Worm (Caenorhabditis elegans) whole organism, early embryonic: ENCODE results near the gene srlf-13.

Experiments
- B0310.2 ChIP-seq: sonication (generic microtip); optimal IDR thresholded peaks from 2 replicates; lab custom pipeline; 2016; ENCODE audit warnings: mild to moderate bottlenecking, missing genetic modification characterization, missing compliant biosample characterization
- F13C5.2 ChIP-seq: sonication (generic microtip); optimal IDR thresholded peaks from 2 replicates; lab custom pipeline; 2017; ENCODE audit warnings: mild to moderate bottlenecking, missing genetic modification characterization, inconsistent platforms, missing compliant biosample characterization
- aly-1 ChIP-seq: sonication (generic microtip); optimal IDR thresholded peaks from 2 replicates; lab custom pipeline; 2016; ENCODE audit warnings: missing genetic modification characterization, missing compliant biosample characterization
- ama-1 ChIP-seq: fragments of 150-350 bp; optimal IDR thresholded peaks from 2 replicates; lab custom pipeline; 2014
- ceh-13 ChIP-seq: fragments of 200-800 bp; sonication (Bioruptor generic); optimal IDR thresholded peaks from 2 replicates; lab custom pipeline; 2018; ENCODE audit warnings: mild to moderate bottlenecking, missing genetic modification characterization, missing compliant biosample characterization
- ceh-36 ChIP-seq: sonication (generic microtip); optimal IDR thresholded peaks from 2 replicates; lab custom pipeline; 2016; ENCODE audit warnings: missing genetic modification characterization, inconsistent platforms, missing compliant biosample characterization
- ets-7 ChIP-seq: sonication (generic microtip); optimal IDR thresholded peaks from 2 replicates; lab custom pipeline; 2016; ENCODE audit warnings: missing genotype, missing genetic modification characterization, missing compliant biosample characterization
- flt-1 ChIP-seq: fragments of 200-800 bp; sonication (Bioruptor generic); IDR thresholded peaks from 2 replicates; pipeline ENCODE4 v1.3.6; 2022; ENCODE audit warnings: missing genetic modification characterization, missing compliant biosample characterization
- hmbx-1 ChIP-seq: sonication (generic microtip); optimal IDR thresholded peaks from 2 replicates; lab custom pipeline; 2016; ENCODE audit warnings: mild to moderate bottlenecking, missing genetic modification characterization, missing compliant biosample characterization
- hmg-4 ChIP-seq: fragments of 200-800 bp; sonication (Bioruptor generic); optimal IDR thresholded peaks from 2 replicates; lab custom pipeline; 2018; ENCODE audit warnings: mild to moderate bottlenecking, missing genetic modification characterization, missing compliant biosample characterization
- hnd-1 ChIP-seq: sonication (generic microtip); optimal IDR thresholded peaks from 2 replicates; lab custom pipeline; 2016; ENCODE audit warnings: missing genetic modification characterization, missing compliant biosample characterization
- pes-1 ChIP-seq: fragments of 200-800 bp; sonication (Bioruptor generic); IDR thresholded peaks from 2 replicates; pipeline ENCODE4 v1.3.6; 2022; ENCODE audit warnings: missing genetic modification reagents, missing genetic modification characterization, missing compliant biosample characterization
- scrt-1 ChIP-seq: fragments of 200-800 bp; sonication (Bioruptor generic); IDR thresholded peaks from 2 replicates; pipeline ENCODE4 v1.3.6; 2022; ENCODE audit warnings: missing genetic modification characterization, missing compliant biosample characterization
- sea-1 ChIP-seq: fragments of 200-800 bp; sonication (Bioruptor generic); conservative IDR thresholded peaks from 2 replicates; pipeline ENCODE4 v1.3.6; 2022; ENCODE audit warnings: missing genetic modification characterization, missing compliant biosample characterization
- tbx-11 ChIP-seq: fragments of 200-800 bp; sonication (Bioruptor generic); IDR thresholded peaks from 2 replicates; pipeline ENCODE4 v1.3.6; 2022; ENCODE audit warnings: missing genetic modification characterization, missing compliant biosample characterization
- tbx-37 ChIP-seq: fragments of 200-800 bp; sonication (Bioruptor generic); conservative IDR thresholded peaks from 2 replicates; pipeline ENCODE4 v1.3.6; 2022; ENCODE audit warnings: missing genetic modification reagents, missing genetic modification characterization, missing compliant biosample characterization
- tra-4 ChIP-seq: sonication (generic microtip); optimal IDR thresholded peaks from 2 replicates; lab custom pipeline; 2017; ENCODE audit warnings: missing genetic modification characterization, missing compliant biosample characterization

Gene srlf-13

ce11 chrIV:10896512-10896911 is at the start of gene srlf-13:
Gene srlf-13 (minus strand): TSS chrIV:10896612.
- TF ChIP-seq tra-4 = no peak
- TF ChIP-seq ets-7 = no peak
- no peak for TF ChIP-seq tbx-37 (GFP tag; lab: Robert Waterston, UW)
- TF ChIP-seq flt-1 = no peak
- TF ChIP-seq pes-1 (GFP tag; lab: Robert Waterston, UW) = no peak
- TF ChIP-seq scrt-1 (GFP tag; lab: Robert Waterston, UW) = no peak
- no peak for TF ChIP-seq ceh-13 (GFP tag; lab: Kevin White, UChicago)
- TF ChIP-seq tbx-11 (GFP tag; lab: Robert Waterston, UW) = no peak
- TF ChIP-seq ama-1 = no peak
- TF ChIP-seq hnd-1 (tag; lab: Kevin White, UChicago) = no peak
- TF ChIP-seq sea-1 = no peak
- no peak for TF ChIP-seq hmg-4
- TF ChIP-seq B0310.2 (tag; lab: Kevin White, UChicago) = no peak
- TF ChIP-seq aly-1 (tag; lab: Kevin White, UChicago) = no peak
- no peak for TF ChIP-seq hmbx-1 (tag; lab: Kevin White, UChicago)
- no peak for TF ChIP-seq F13C5.2 (tag; lab: Kevin White, UChicago)
- no peak for TF ChIP-seq ceh-36

DNA sequence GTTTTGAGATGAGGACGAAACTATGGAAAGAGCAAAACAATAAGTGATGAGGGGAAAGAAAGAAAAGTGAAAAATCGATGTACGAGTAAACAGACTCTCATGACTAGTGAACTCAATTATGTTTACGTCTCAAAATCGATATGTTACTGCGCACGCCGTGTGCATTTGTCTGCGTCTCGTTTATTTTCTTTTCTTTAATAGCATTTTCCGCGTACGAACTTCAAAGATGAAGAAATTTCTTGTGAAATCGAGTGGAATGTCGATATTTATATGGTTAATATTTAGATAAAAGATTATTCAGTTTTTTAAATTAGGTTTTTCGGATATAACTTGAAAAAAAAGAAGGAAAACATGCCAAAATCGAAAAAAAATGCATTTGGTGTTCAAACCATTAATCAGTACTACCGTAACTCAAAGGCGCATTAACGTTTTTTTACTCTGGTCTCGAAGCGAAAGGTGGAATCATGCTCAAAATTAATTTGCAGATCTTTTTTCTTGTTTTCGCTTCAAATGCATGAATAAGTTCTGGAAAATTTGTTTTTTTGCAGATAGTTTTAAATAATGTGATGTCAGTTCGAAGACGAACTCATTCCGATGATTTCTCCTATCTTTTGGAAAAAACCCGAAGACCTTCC is 40.6 kb upstream of the srlf-13 start, which contains the start of gene fic-1:
TSS of gene fic-1 (plus strand) at position 549 of the 635 bp plus-strand sequence.
- TF ChIP-seq tbx-11 (GFP tag; lab: Robert Waterston, UW) (no peak), ceh-13 (GFP tag; lab: Kevin White, UChicago) (no peak), hnd-1 (tag; lab: Kevin White, UChicago) (no peak), F13C5.2 (tag; lab: Kevin White, UChicago) (no peak), flt-1 (no peak), tbx-37 (GFP tag; lab: Robert Waterston, UW) (no peak), aly-1 (tag; lab: Kevin White, UChicago) (no peak), pes-1 (GFP tag; lab: Robert Waterston, UW) (no peak), ceh-36 (no peak), scrt-1 (GFP tag; lab: Robert Waterston, UW) (no peak), hmbx-1 (tag; lab: Kevin White, UChicago) (no peak), ets-7 (no peak)

DNA sequence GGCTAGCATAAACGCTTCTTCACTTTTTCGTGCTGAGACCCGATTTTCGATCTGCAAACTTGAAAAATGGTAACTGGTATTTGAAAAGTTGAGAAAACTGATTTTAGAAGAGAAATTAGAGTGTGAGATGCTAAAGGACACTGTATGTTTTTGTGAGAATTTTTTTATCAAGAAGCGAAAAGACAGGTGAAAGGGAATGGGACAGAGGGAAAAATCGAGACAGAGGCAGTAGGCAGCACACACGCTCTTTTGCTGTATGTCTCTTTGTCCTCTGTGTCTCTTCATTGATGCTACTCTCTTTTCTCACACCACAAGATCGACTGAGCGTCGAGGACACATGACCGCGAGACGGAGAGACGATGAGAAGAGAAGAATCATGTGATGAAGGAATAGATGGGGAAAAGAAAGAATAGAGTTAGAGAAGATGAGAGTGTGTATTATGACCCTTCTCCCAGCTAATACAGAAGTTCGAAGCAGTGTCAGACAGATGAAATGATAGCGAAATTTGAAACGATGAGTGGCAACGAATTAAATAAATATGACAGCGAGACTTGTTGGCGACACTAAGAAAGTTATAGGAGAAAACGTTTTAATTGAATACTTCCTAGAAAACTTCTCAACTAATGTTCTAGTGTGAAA is 39.6 kb upstream of the srlf-13 start, which contains the start of gene lgg-2:
TSS of gene lgg-2 (minus strand) at position 51 of the 639 bp plus-strand sequence.
- TF ChIP-seq hmg-4 (peak; percentile 45), ceh-36 (no peak)

DNA sequence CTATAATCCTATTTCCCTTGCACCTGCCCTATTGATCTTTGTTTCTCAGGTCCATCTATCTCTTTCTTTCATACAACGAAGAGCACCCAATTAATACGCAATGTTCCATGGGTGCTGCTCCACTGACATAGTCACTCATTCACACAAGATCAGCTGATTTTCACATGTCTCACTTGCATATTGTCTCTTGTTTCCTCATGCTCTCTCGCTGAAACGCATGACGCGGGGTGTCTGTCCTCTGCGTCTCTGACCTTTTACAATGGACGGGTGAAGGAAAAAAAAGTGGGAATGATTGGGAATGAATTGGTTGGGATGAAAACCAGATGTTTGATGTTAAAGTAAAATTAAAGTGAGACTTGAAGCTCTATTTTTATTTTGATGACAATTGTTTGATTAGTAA is 38.9 kb upstream of the srlf-13 start:
- TF ChIP-seq ets-7 (peak; percentile 11), scrt-1 (GFP tag; lab: Robert Waterston, UW) (no peak), F13C5.2 (tag; lab: Kevin White, UChicago) (no peak), flt-1 (no peak), B0310.2 (tag; lab: Kevin White, UChicago) (no peak), hmbx-1 (tag; lab: Kevin White, UChicago) (no peak)

- TF ChIP-seq flt-1 (no peak), ama-1 (no peak), tbx-11 (GFP tag; lab: Robert Waterston, UW) (no peak), tra-4 (no peak), scrt-1 (GFP tag; lab: Robert Waterston, UW) (no peak), tbx-37 (GFP tag; lab: Robert Waterston, UW) (no peak), sea-1 (no peak), hnd-1 (tag; lab: Kevin White, UChicago) (no peak), aly-1 (tag; lab: Kevin White, UChicago) (no peak), ets-7 (no peak), ceh-13 (GFP tag; lab: Kevin White, UChicago) (no peak), hmbx-1 (tag; lab: Kevin White, UChicago) (no peak), hmg-4 (no peak), pes-1 (GFP tag; lab: Robert Waterston, UW) (no peak), F13C5.2 (tag; lab: Kevin White, UChicago) (no peak), B0310.2 (tag; lab: Kevin White, UChicago) (no peak), ceh-36 (no peak)
Measured at ce11 chrIV:10934786-10935185, 38.4 kb upstream of the srlf-13 start.

DNA sequence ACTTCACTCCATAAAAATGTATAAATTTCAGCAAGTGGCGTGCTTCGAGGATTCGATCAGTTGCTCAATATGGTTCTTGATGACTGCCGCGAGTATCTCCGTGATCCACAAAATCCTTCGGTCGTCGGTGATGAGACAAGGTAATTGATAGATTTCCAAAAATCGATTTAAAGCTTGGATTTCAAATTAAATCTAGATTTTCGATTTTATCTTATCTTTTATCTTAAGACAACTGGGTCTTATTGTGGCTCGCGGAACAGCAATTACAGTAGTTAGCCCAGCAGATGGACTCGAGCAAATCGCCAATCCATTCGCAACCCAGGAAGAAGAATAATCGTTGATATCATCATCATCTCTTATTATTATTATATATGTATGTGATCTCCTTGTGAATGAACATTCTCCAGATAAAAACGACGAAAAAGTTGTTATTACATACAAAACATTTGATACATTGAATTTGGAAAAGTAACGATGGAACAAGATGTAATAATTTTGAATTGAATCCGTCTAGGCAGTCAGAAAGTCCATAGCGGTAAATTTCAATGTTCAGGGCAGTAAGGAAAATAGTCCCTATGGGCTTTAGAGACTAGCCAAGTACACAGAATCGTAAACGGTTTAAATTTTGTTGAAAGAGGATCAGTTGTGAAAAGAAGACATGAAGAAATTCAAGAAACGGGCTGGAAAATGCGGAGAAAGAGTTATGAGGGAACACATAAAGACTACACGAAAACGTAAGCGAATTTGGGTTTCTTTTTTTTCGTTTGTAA is 37.5 kb upstream of the srlf-13 start:
- TF ChIP-seq ceh-13 (GFP tag; lab: Kevin White, UChicago) (no peak), tra-4 (no peak), sea-1 (no peak), hmg-4 (no peak), ets-7 (no peak), hnd-1 (tag; lab: Kevin White, UChicago) (no peak), aly-1 (tag; lab: Kevin White, UChicago) (no peak), tbx-11 (GFP tag; lab: Robert Waterston, UW) (no peak), flt-1 (no peak), pes-1 (GFP tag; lab: Robert Waterston, UW) (no peak), B0310.2 (tag; lab: Kevin White, UChicago) (no peak), ama-1 (no peak), scrt-1 (GFP tag; lab: Robert Waterston, UW) (no peak), tbx-37 (GFP tag; lab: Robert Waterston, UW) (no peak), F13C5.2 (tag; lab: Kevin White, UChicago) (no peak), ceh-36 (no peak), hmbx-1 (tag; lab: Kevin White, UChicago) (no peak)

ce11 chrIV:10933062-10933552 is 36.7 kb upstream of the srlf-13 start, which contains the start of the genes dnc-1 and lsm-7:
Gene dnc-1 (minus strand): TSS chrIV:10933203.
Gene lsm-7 (plus strand): TSS chrIV:10933502.
- TF ChIP-seq tra-4 (no peak), scrt-1 (GFP tag; lab: Robert Waterston, UW) (no peak), aly-1 (tag; lab: Kevin White, UChicago) (no peak), sea-1 (no peak), hnd-1 (tag; lab: Kevin White, UChicago) (no peak), B0310.2 (tag; lab: Kevin White, UChicago) (no peak), hmbx-1 (tag; lab: Kevin White, UChicago) (no peak), pes-1 (GFP tag; lab: Robert Waterston, UW) (no peak), ceh-13 (GFP tag; lab: Kevin White, UChicago) (no peak), ama-1 (no peak), hmg-4 (no peak), ets-7 (no peak), F13C5.2 (tag; lab: Kevin White, UChicago) (peak; percentile 40), tbx-11 (GFP tag; lab: Robert Waterston, UW) (0 out of 2 replicates have a peak, but pooled peaks have one; percentile 11), ceh-36 (no peak), tbx-37 (GFP tag; lab: Robert Waterston, UW) (no peak), flt-1 (no peak; the same call in 1 of the 2 replicates)
